Worm (Caenorhabditis elegans) whole organism, L4/young adult: ENCODE data around the gene D1053.4.

ENCODE experiments used
- W03F9.2 ChIP-seq: fragments of 150-350 bp; optimal IDR thresholded peaks from 2 replicates; lab custom pipeline; 2014; ENCODE audit warnings: missing biosample characterization, missing genetic modification characterization
- dao-5 ChIP-seq: sonication (generic microtip); optimal IDR thresholded peaks from 2 replicates; lab custom pipeline; 2016; ENCODE audit warnings: missing genotype, missing genetic modification characterization, moderate library complexity, missing compliant biosample characterization
- him-1 ChIP-seq: sonication (generic microtip); optimal IDR thresholded peaks from 2 replicates; lab custom pipeline; 2016; ENCODE audit warnings: missing genotype, missing genetic modification reagents, missing genetic modification characterization, missing compliant biosample characterization

The D1053.4 gene

ce11 chrX:11690014-11690591, 33.5 kb downstream of the D1053.4 start, which contains the start of the genes C44C10.10 and C44C10.5:
C44C10.10 (plus strand) TSS chrX:11690314.
C44C10.5 (plus strand) TSS chrX:11690541.
- no peak for TF ChIP-seq him-1
- TF ChIP-seq W03F9.2 (tag; lab: Kevin White, UChicago): no peak
- no peak for TF ChIP-seq dao-5

- TF ChIP-seq dao-5 (no peak), him-1 (no peak), W03F9.2 (tag; lab: Kevin White, UChicago) (no peak)
Observed at ce11 chrX:11687836-11688319, 35.7 kb downstream of the D1053.4 start, which contains the start of gene C44C10.7. C44C10.7 (minus strand) TSS chrX:11688269.

- TF ChIP-seq W03F9.2 (tag; lab: Kevin White, UChicago): no peak
- no peak for TF ChIP-seq him-1
- TF ChIP-seq dao-5: no peak
Observed at ce11 chrX:11684261-11684660, 39.3 kb downstream of the D1053.4 start, which contains the start of gene hnd-1. hnd-1 (plus strand) TSS chrX:11684561.

ce11 chrX:11680851-11681250, 42.7 kb downstream of the D1053.4 start, which contains the start of gene T04F8.7:
T04F8.7 (minus strand) TSS chrX:11680980.
- TF ChIP-seq dao-5: no peak
- TF ChIP-seq W03F9.2 (tag; lab: Kevin White, UChicago): no peak
- TF ChIP-seq him-1: no peak

- TF ChIP-seq dao-5 (no peak), W03F9.2 (tag; lab: Kevin White, UChicago) (no peak), him-1 (no peak)
Observed at ce11 chrX:11679211-11679977, 44.2 kb downstream of the D1053.4 start.

- TF ChIP-seq dao-5 (no peak), W03F9.2 (tag; lab: Kevin White, UChicago) (no peak), him-1 (no peak)
Observed at ce11 chrX:11675573-11675972, 48.0 kb downstream of the D1053.4 start.

- TF ChIP-seq dao-5: no peak
- TF ChIP-seq him-1: no peak
- TF ChIP-seq W03F9.2 (tag; lab: Kevin White, UChicago): no peak
Observed at ce11 chrX:11673063-11673759, 50.4 kb downstream of the D1053.4 start.
